Worm (Caenorhabditis elegans) whole organism, L2 larva: Measurements from ENCODE around the gene pde-12.

Experiments
- C34F6.9 ChIP-seq: fragments of 150-350 bp; optimal IDR thresholded peaks from 2 replicates; lab custom pipeline; 2014; ENCODE audit warnings: missing biosample characterization, missing genetic modification characterization
- F13H6.1 ChIP-seq: sonication (generic microtip); optimal IDR thresholded peaks from 2 replicates; lab custom pipeline; 2016; ENCODE audit warnings: missing genetic modification characterization, missing compliant biosample characterization
- Y55F3AM.14 ChIP-seq: fragments of 200-800 bp; sonication (Bioruptor generic); optimal IDR thresholded peaks from 2 replicates; lab custom pipeline; 2018; ENCODE audit warnings: mild to moderate bottlenecking, missing genetic modification characterization, missing compliant biosample characterization
- ZK546.5 ChIP-seq: sonication (generic microtip); optimal IDR thresholded peaks from 2 replicates; lab custom pipeline; 2017; ENCODE audit warnings: missing biosample characterization, missing genetic modification characterization
- alr-1 ChIP-seq: fragments of 150-350 bp; optimal IDR thresholded peaks from 2 replicates; lab custom pipeline; 2014; ENCODE audit warnings: missing biosample characterization, missing genetic modification characterization
- blmp-1 ChIP-seq: sonication (generic microtip); optimal IDR thresholded peaks from 2 replicates; lab custom pipeline; 2017; ENCODE audit warnings: missing genetic modification characterization, mild to moderate bottlenecking, missing compliant biosample characterization, antibody characterized with exemption, moderate library complexity; ENCODE audit not compliant: insufficient read depth
- ceh-16 ChIP-seq: fragments of 150-350 bp; optimal IDR thresholded peaks from 2 replicates; lab custom pipeline; 2014; ENCODE audit warnings: missing biosample characterization, missing genetic modification characterization
- crh-2 ChIP-seq: sonication (generic microtip); optimal IDR thresholded peaks from 2 replicates; lab custom pipeline; 2017; ENCODE audit warnings: missing biosample characterization, missing genetic modification characterization
- fos-1 ChIP-seq: fragments of 150-350 bp; optimal IDR thresholded peaks from 2 replicates; lab custom pipeline; 2014; ENCODE audit warnings: missing biosample characterization, missing genetic modification characterization
- lin-11 ChIP-seq: fragments of 150-350 bp; sonication (generic microtip); optimal IDR thresholded peaks from 2 replicates; lab custom pipeline; 2014; ENCODE audit warnings: missing biosample characterization, missing genetic modification characterization, inconsistent platforms, mixed read lengths
- lin-39 ChIP-seq: fragments of 150-350 bp; optimal IDR thresholded peaks from 2 replicates; lab custom pipeline; 2014; ENCODE audit warnings: missing biosample characterization, missing genetic modification reagents, missing genetic modification characterization
- mdl-1 ChIP-seq, 2 experiments: fragments of 150-350 bp in 1 of 2; sonication (generic microtip) in 1 of 2; optimal IDR thresholded peaks; 2 replicates each; lab custom pipeline; 2017; ENCODE audit warnings: missing biosample characterization in 2 of 2, missing genetic modification characterization in 2 of 2
- nhr-11 ChIP-seq: fragments of 150-350 bp; optimal IDR thresholded peaks from 2 replicates; lab custom pipeline; 2014; ENCODE audit warnings: missing biosample characterization, missing genetic modification characterization
- nhr-129 ChIP-seq: fragments of 150-350 bp; optimal IDR thresholded peaks from 2 replicates; lab custom pipeline; 2014; ENCODE audit warnings: missing biosample characterization, missing genetic modification characterization
- nhr-23 ChIP-seq: fragments of 150-350 bp; optimal IDR thresholded peaks from 2 replicates; lab custom pipeline; 2014; ENCODE audit warnings: missing biosample characterization, missing genetic modification reagents, missing genetic modification characterization
- nhr-237 ChIP-seq: fragments of 150-350 bp; optimal IDR thresholded peaks from 2 replicates; lab custom pipeline; 2014; ENCODE audit warnings: missing biosample characterization, missing genetic modification characterization
- nhr-25 ChIP-seq: fragments of 150-350 bp; sonication (generic microtip); optimal IDR thresholded peaks from 3 replicates; lab custom pipeline; 2014; ENCODE audit warnings: missing biosample characterization, missing genetic modification characterization
- nhr-6 ChIP-seq: fragments of 150-350 bp; optimal IDR thresholded peaks from 2 replicates; lab custom pipeline; 2014; ENCODE audit warnings: missing biosample characterization, missing genetic modification characterization
- nhr-77 ChIP-seq: fragments of 150-350 bp; optimal IDR thresholded peaks from 2 replicates; lab custom pipeline; 2014; ENCODE audit warnings: missing biosample characterization, missing genetic modification characterization
- peb-1 ChIP-seq: fragments of 150-350 bp; optimal IDR thresholded peaks from 2 replicates; lab custom pipeline; 2014; ENCODE audit warnings: missing biosample characterization, missing genetic modification characterization
- skn-1 ChIP-seq: sonication (generic microtip); optimal IDR thresholded peaks from 2 replicates; lab custom pipeline; 2017; ENCODE audit warnings: missing biosample characterization, missing genetic modification characterization
- sma-3 ChIP-seq: sonication (generic microtip); optimal IDR thresholded peaks from 2 replicates; lab custom pipeline; 2016; ENCODE audit warnings: missing genetic modification reagents, missing genetic modification characterization, missing compliant biosample characterization
- sma-9 ChIP-seq, 2 experiments: fragments of 150-350 bp in 1 of 2; sonication (generic microtip) in 1 of 2; optimal IDR thresholded peaks; 2 replicates each; lab custom pipeline; 2014 to 2016; ENCODE audit warnings: missing genetic modification characterization in 2 of 2, mild to moderate bottlenecking in 1 of 2, missing biosample characterization in 1 of 2, missing compliant biosample characterization in 1 of 2, missing genetic modification reagents in 1 of 2, moderate library complexity in 1 of 2
- snpc-4 ChIP-seq: fragments of 150-350 bp; optimal IDR thresholded peaks from 2 replicates; lab custom pipeline; 2014; ENCODE audit warnings: missing biosample characterization, missing genetic modification characterization
- unc-62 ChIP-seq: fragments of 150-350 bp; optimal IDR thresholded peaks from 2 replicates; lab custom pipeline; 2014; ENCODE audit warnings: missing biosample characterization, missing genetic modification reagents, missing genetic modification characterization
- zag-1 ChIP-seq: fragments of 150-350 bp; optimal IDR thresholded peaks from 2 replicates; lab custom pipeline; 2014; ENCODE audit warnings: missing biosample characterization, missing genetic modification characterization
- ztf-4 ChIP-seq: fragments of 150-350 bp; optimal IDR thresholded peaks from 2 replicates; lab custom pipeline; 2014; ENCODE audit warnings: missing biosample characterization, missing genetic modification characterization

The pde-12 gene

ce11 chrIII:10802032-10802431 is 42.8 kb downstream of the pde-12 start, which contains the start of gene K11D9.3:
Gene K11D9.3 (minus strand): TSS chrIII:10802212.
- TF ChIP-seq lin-39, result no peak
- peak; percentile 70 for TF ChIP-seq crh-2
- TF ChIP-seq nhr-11 (tag; lab: Kevin White, UChicago), result no peak
- no peak for TF ChIP-seq zag-1

ce11 chrIII:10794049-10794448 is 50.8 kb downstream of the pde-12 start, which contains the start of gene clec-163:
Gene clec-163 (plus strand): TSS chrIII:10794349.
- TF ChIP-seq unc-62 (no peak), peb-1 (tag; lab: Kevin White, UChicago) (no peak), alr-1 (no peak), ZK546.5 (no peak), Y55F3AM.14 (GFP tag; lab: Kevin White, UChicago) (no peak), ztf-4 (tag; lab: Kevin White, UChicago) (no peak), snpc-4 (no peak), nhr-25 (no peak), sma-9 (GFP tag; optimal IDR thresholded peaks at IDR 0.05; lab: Kevin White, UChicago) (no peak), sma-9 (tag; optimal IDR thresholded peaks at IDR 0.05; lab: Kevin White, UChicago) (no peak), ceh-16 (tag; lab: Kevin White, UChicago) (no peak), nhr-129 (tag; lab: Kevin White, UChicago) (no peak), sma-3 (GFP tag; lab: Kevin White, UChicago) (no peak), crh-2 (no peak), nhr-6 (tag; lab: Kevin White, UChicago) (no peak), fos-1 (tag; lab: Kevin White, UChicago) (no peak), nhr-77 (tag; lab: Kevin White, UChicago) (no peak), lin-39 (no peak)

DNA sequence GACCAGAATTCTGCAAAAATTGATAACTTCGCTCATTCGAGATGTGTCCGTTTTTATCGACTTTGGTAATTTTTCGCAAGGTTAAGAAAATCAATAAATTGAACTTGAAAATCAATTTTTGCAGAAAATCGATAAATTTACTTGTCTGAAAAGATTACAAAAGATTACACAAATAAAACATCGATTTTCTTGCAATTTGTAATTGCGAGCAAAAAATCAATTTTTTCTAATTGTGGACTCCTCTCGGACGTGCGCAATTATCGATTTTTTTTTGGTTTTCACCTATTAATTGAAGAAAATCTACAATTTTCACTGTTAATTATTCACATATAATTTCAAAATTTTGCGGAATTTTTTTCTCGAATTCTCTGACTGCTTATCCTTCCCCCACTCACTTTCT is 53.6 kb downstream of the pde-12 start:
- no peak for TF ChIP-seq mdl-1 (tag; optimal IDR thresholded peaks at IDR 0.05; lab: Kevin White, UChicago)
- no peak for TF ChIP-seq zag-1
- no peak for TF ChIP-seq nhr-23 (tag; lab: Kevin White, UChicago)
- TF ChIP-seq lin-11 (tag; lab: Kevin White, UChicago), result no peak
- no peak for TF ChIP-seq fos-1 (tag; lab: Kevin White, UChicago)
- TF ChIP-seq peb-1 (tag; lab: Kevin White, UChicago), result no peak
- no peak for TF ChIP-seq lin-39
- no peak for TF ChIP-seq alr-1
- TF ChIP-seq ztf-4 (tag; lab: Kevin White, UChicago), result no peak
- no peak for TF ChIP-seq nhr-237 (tag; lab: Kevin White, UChicago)
- no peak for TF ChIP-seq snpc-4
- no peak for TF ChIP-seq skn-1 (tag; lab: Kevin White, UChicago)
- TF ChIP-seq blmp-1 (tag; lab: Kevin White, UChicago), result no peak
- TF ChIP-seq sma-3 (GFP tag; lab: Kevin White, UChicago), result no peak
- TF ChIP-seq F13H6.1, result no peak
- TF ChIP-seq C34F6.9, result no peak
- TF ChIP-seq, all 48 proteins: peak for 0
